Worm (Caenorhabditis elegans) whole organism, late embryonic: ENCODE measurements around the gene cls-3.

Experiments
- ceh-19 ChIP-seq: fragments of 200-800 bp; sonication (Bioruptor generic); optimal IDR thresholded peaks from 2 replicates; lab custom pipeline; 2018; ENCODE audit warnings: mild to moderate bottlenecking, missing genetic modification characterization, missing compliant biosample characterization
- ceh-2 ChIP-seq: sonication (generic microtip); optimal IDR thresholded peaks from 2 replicates; lab custom pipeline; 2016; ENCODE audit warnings: missing genotype, missing genetic modification characterization, missing compliant biosample characterization
- ceh-45 ChIP-seq: fragments of 200-800 bp; sonication (Bioruptor generic); IDR thresholded peaks from 2 replicates; pipeline ENCODE4 v1.3.6; 2022; ENCODE audit warnings: missing genetic modification reagents, missing genetic modification characterization, missing compliant biosample characterization
- dmd-4 ChIP-seq: sonication (generic microtip); optimal IDR thresholded peaks from 2 replicates; lab custom pipeline; 2016; ENCODE audit warnings: borderline replicate concordance, missing genetic modification characterization, missing compliant biosample characterization
- elt-2 ChIP-seq: sonication (generic microtip); optimal IDR thresholded peaks from 2 replicates; lab custom pipeline; 2016; ENCODE audit warnings: missing genetic modification reagents, missing genetic modification characterization, missing compliant biosample characterization
- fkh-10 ChIP-seq: fragments of 150-350 bp; optimal IDR thresholded peaks from 2 replicates; lab custom pipeline; 2014; ENCODE audit warnings: missing biosample characterization, missing genetic modification reagents, missing genetic modification characterization
- nfya-1 ChIP-seq: sonication (generic microtip); optimal IDR thresholded peaks from 2 replicates; lab custom pipeline; 2017; ENCODE audit warnings: missing genetic modification characterization, mild to moderate bottlenecking, missing compliant biosample characterization, antibody characterized with exemption, moderate library complexity
- pha-4 ChIP-seq: fragments of 150-350 bp; optimal IDR thresholded peaks from 2 replicates; lab custom pipeline; 2018; ENCODE audit warnings: missing biosample characterization, missing genetic modification reagents, missing genetic modification characterization
- zip-5 ChIP-seq: sonication (generic microtip); optimal IDR thresholded peaks from 2 replicates; lab custom pipeline; 2016; ENCODE audit warnings: missing genetic modification characterization, missing compliant biosample characterization

ce11 chrIII:9153809-9154208, 37.1 kb downstream of the cls-3 start, which contains the start of gene nhl-1:
- TF ChIP-seq ceh-45 (GFP tag; lab: Robert Waterston, UW) (no peak), fkh-10 (GFP tag; lab: Kevin White, UChicago) (no peak), zip-5 (tag; lab: Kevin White, UChicago) (no peak), dmd-4 (tag; lab: Kevin White, UChicago) (no peak), elt-2 (tag; lab: Kevin White, UChicago) (no peak), ceh-19 (GFP tag; lab: Kevin White, UChicago) (no peak), pha-4 (tag; lab: Kevin White, UChicago) (no peak), nfya-1 (tag; lab: Kevin White, UChicago) (no peak), ceh-2 (no peak)
